Worm (Caenorhabditis elegans): Measurements from ENCODE around the gene nurf-1.

DNA sequence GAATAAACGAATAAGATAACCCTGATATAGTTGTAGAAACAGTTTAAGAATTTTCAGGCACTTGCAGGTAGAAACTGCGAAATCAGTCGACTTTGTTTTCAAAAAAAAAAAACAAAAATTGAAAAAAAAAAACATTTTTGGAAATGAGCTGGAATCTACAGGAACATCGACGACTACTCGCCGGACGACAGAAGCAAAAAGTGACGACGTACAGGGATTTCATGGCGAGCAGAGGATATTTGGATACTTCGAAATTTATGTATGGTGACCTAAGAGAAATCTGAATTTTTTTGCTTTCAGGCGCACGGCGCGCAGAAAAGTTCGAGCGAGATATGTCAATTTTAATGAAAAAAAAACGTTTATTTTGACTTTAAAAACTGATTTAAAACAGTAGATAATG is 10.6 kb downstream of the nurf-1 start:
- TF ChIP-seq ama-1 (optimal IDR thresholded peaks at IDR 0.05) (no peak), K02D7.2 (tag; optimal IDR thresholded peaks at IDR 0.05) (no peak), pag-3 (tag; optimal IDR thresholded peaks at IDR 0.05; ENCODE audit: borderline replicate concordance) (no peak), hlh-30 (tag; optimal IDR thresholded peaks at IDR 0.05; ENCODE audit: insufficient read depth) (no peak), ceh-2 (tag; optimal IDR thresholded peaks at IDR 0.05) (no peak), nhr-11 (tag; optimal IDR thresholded peaks at IDR 0.05) (no peak), ttx-3 (tag; optimal IDR thresholded peaks at IDR 0.05) (no peak), fkh-10 (GFP tag; optimal IDR thresholded peaks at IDR 0.05) (no peak), unc-55 (GFP tag; optimal IDR thresholded peaks at IDR 0.05) (no peak), tbx-2 (tag; optimal IDR thresholded peaks at IDR 0.05) (no peak)
